Fruit fly (Drosophila melanogaster) whole organism, embryonic: ENCODE measurements around the gene Torsin.

Experiments used
- Atf3 ChIP-seq: fragments of 200-800 bp; sonication (Bioruptor generic); optimal IDR thresholded peaks from 3 replicates; lab custom pipeline; 2016; ENCODE audit warnings: missing biosample characterization, missing genetic modification characterization
- Awh ChIP-seq: fragments of 200-800 bp; sonication (Bioruptor generic); IDR thresholded peaks from 2 replicates; pipeline ENCODE4, ENCODE4 v1.3.6; 2022; ENCODE audit warnings: missing biosample characterization, missing genetic modification characterization
- Bdp1 ChIP-seq: fragments of 200-800 bp; sonication (Bioruptor generic); optimal IDR thresholded peaks from 3 replicates; lab custom pipeline; 2016; ENCODE audit warnings: missing biosample characterization, missing genetic modification characterization
- CG10274 ChIP-seq: fragments of 200-800 bp; sonication (Bioruptor generic); optimal IDR thresholded peaks from 3 replicates; lab custom pipeline; 2017; ENCODE audit warnings: missing biosample characterization, mild to moderate bottlenecking, missing genetic modification characterization
- CG10366 ChIP-seq: fragments of 200-800 bp; sonication (Bioruptor generic); IDR thresholded peaks from 2 replicates; pipeline ENCODE4 v1.3.6; 2022; ENCODE audit warnings: missing biosample characterization, missing genetic modification characterization
- CG10654 ChIP-seq: fragments of 200-800 bp; sonication (Bioruptor generic); optimal IDR thresholded peaks from 2 replicates; lab custom pipeline; 2016; ENCODE audit warnings: missing biosample characterization, missing genetic modification characterization
- CG11504 ChIP-seq: fragments of 200-800 bp; sonication (Bioruptor generic); optimal IDR thresholded peaks from 3 replicates; lab custom pipeline; 2019; ENCODE audit warnings: missing biosample characterization, mild to moderate bottlenecking, missing genetic modification characterization, moderate library complexity
- CG11723 ChIP-seq: fragments of 200-800 bp; sonication (Bioruptor generic); optimal IDR thresholded peaks from 2 replicates; lab custom pipeline; 2017; ENCODE audit warnings: missing biosample characterization, mild to moderate bottlenecking, missing genetic modification characterization
- CG12299 ChIP-seq: fragments of 200-800 bp; sonication (Bioruptor generic); optimal IDR thresholded peaks from 2 replicates; lab custom pipeline; 2018; ENCODE audit warnings: missing biosample characterization, mild to moderate bottlenecking, missing genetic modification characterization
- CG12942 ChIP-seq: fragments of 200-800 bp; sonication (Bioruptor generic); optimal IDR thresholded peaks from 3 replicates; lab custom pipeline; 2016; ENCODE audit warnings: missing biosample characterization, missing genetic modification characterization
- CG14860 ChIP-seq: fragments of 200-800 bp; sonication (Bioruptor generic); IDR thresholded peaks from 3 replicates; pipeline ENCODE4 v1.3.6; 2022; ENCODE audit warnings: missing biosample characterization, missing genetic modification characterization; ENCODE audit not compliant: partially characterized antibody
- CG16779 ChIP-seq: fragments of 200-800 bp; sonication (Bioruptor generic); IDR thresholded peaks from 2 replicates; pipeline ENCODE4 v1.3.6; 2022; ENCODE audit warnings: missing biosample characterization, missing genetic modification characterization
- CG17359 ChIP-seq: fragments of 200-800 bp; sonication (Bioruptor generic); optimal IDR thresholded peaks from 3 replicates; lab custom pipeline; 2018; ENCODE audit warnings: missing biosample characterization, mild to moderate bottlenecking, missing genetic modification characterization, moderate library complexity
- CG1792 ChIP-seq: fragments of 200-800 bp; sonication (Bioruptor generic); optimal IDR thresholded peaks from 2 replicates; lab custom pipeline; 2016; ENCODE audit warnings: missing biosample characterization, missing genetic modification characterization
- CG18476 ChIP-seq: fragments of 200-800 bp; sonication (Bioruptor generic); optimal IDR thresholded peaks from 2 replicates; lab custom pipeline; 2016; ENCODE audit warnings: missing biosample characterization, mild to moderate bottlenecking, missing genetic modification characterization
- CG2889 ChIP-seq: fragments of 200-800 bp; sonication (Bioruptor generic); IDR thresholded peaks from 3 replicates; pipeline ENCODE4 v1.3.6; 2022; ENCODE audit warnings: missing biosample characterization, missing genetic modification characterization
- CG34376 ChIP-seq: fragments of 200-800 bp; sonication (Bioruptor generic); optimal IDR thresholded peaks from 2 replicates; lab custom pipeline; 2018; ENCODE audit warnings: missing biosample characterization, mild to moderate bottlenecking, missing genetic modification characterization
- CG4282 ChIP-seq: fragments of 200-800 bp; sonication (Bioruptor generic); optimal IDR thresholded peaks from 2 replicates; lab custom pipeline; 2016; ENCODE audit warnings: missing biosample characterization, missing genetic modification characterization
- CG7839 ChIP-seq: fragments of 200-800 bp; sonication (Bioruptor generic); optimal IDR thresholded peaks from 3 replicates; lab custom pipeline; 2018; ENCODE audit warnings: missing biosample characterization, mild to moderate bottlenecking, missing genetic modification characterization, moderate library complexity
- CG9609 ChIP-seq: fragments of 200-800 bp; sonication (Bioruptor generic); optimal IDR thresholded peaks from 3 replicates; lab custom pipeline; 2016; ENCODE audit warnings: missing biosample characterization, missing genetic modification characterization
- ERR ChIP-seq: fragments of 200-800 bp; sonication (Bioruptor generic); optimal IDR thresholded peaks from 2 replicates; lab custom pipeline; 2016; ENCODE audit warnings: missing biosample characterization, missing genetic modification characterization
- Ets97D ChIP-seq: fragments of 200-800 bp; sonication (Bioruptor generic); optimal IDR thresholded peaks from 3 replicates; lab custom pipeline; 2016; ENCODE audit warnings: missing biosample characterization, missing genetic modification characterization
- Hand ChIP-seq: fragments of 200-800 bp; sonication (Bioruptor generic); optimal IDR thresholded peaks from 2 replicates; lab custom pipeline; 2017; ENCODE audit warnings: mild to moderate bottlenecking, missing biosample characterization, missing genetic modification reagents, missing genetic modification characterization
- Hey ChIP-seq: fragments of 200-800 bp; sonication (Bioruptor generic); optimal IDR thresholded peaks from 3 replicates; lab custom pipeline; 2018; ENCODE audit warnings: missing biosample characterization, mild to moderate bottlenecking, missing genetic modification characterization
- HmgD ChIP-seq: fragments of 200-800 bp; sonication (Bioruptor generic); optimal IDR thresholded peaks from 3 replicates; lab custom pipeline; 2016; ENCODE audit warnings: missing biosample characterization, missing genetic modification characterization
- MESR4 ChIP-seq: fragments of 200-800 bp; sonication (Bioruptor generic); optimal IDR thresholded peaks from 2 replicates; lab custom pipeline; 2018; ENCODE audit warnings: missing biosample characterization, mild to moderate bottlenecking, missing genetic modification characterization, moderate library complexity
- Poxn ChIP-seq: fragments of 200-800 bp; sonication (Bioruptor generic); IDR thresholded peaks from 2 replicates; pipeline ENCODE4 v1.3.6; 2022; ENCODE audit warnings: missing biosample characterization, missing genetic modification characterization
- Sry-β ChIP-seq: fragments of 200-800 bp; sonication (Bioruptor generic); optimal IDR thresholded peaks from 2 replicates; lab custom pipeline; 2018; ENCODE audit warnings: missing biosample characterization, mild to moderate bottlenecking, missing genetic modification characterization, moderate library complexity
- Vsx1 ChIP-seq: fragments of 200-800 bp; sonication (Bioruptor generic); optimal IDR thresholded peaks from 2 replicates; lab custom pipeline; 2017; ENCODE audit warnings: missing biosample characterization, mild to moderate bottlenecking, missing genetic modification characterization, missing genetic modification reagents
- ato ChIP-seq: fragments of 200-800 bp; sonication (Bioruptor generic); IDR thresholded peaks from 2 replicates; pipeline ENCODE4 v1.3.6; 2022; ENCODE audit warnings: missing biosample characterization, missing genetic modification characterization; ENCODE audit not compliant: partially characterized antibody
- ci ChIP-seq: fragments of 200-800 bp; sonication (Bioruptor generic); IDR thresholded peaks from 3 replicates; pipeline ENCODE4 v1.3.6; 2022; ENCODE audit warnings: missing biosample characterization, missing genetic modification characterization
- disco-r ChIP-seq: fragments of 200-800 bp; sonication (Bioruptor generic); optimal IDR thresholded peaks from 2 replicates; lab custom pipeline; 2016; ENCODE audit warnings: missing biosample characterization, missing genetic modification characterization
- dm ChIP-seq: fragments of 200-800 bp; sonication (Bioruptor generic); optimal IDR thresholded peaks from 3 replicates; lab custom pipeline; 2016; ENCODE audit warnings: missing biosample characterization, missing genetic modification characterization
- dysf ChIP-seq: fragments of 200-800 bp; sonication (Bioruptor generic); IDR thresholded peaks from 3 replicates; pipeline ENCODE4 v1.3.6; 2022; ENCODE audit warnings: missing biosample characterization, missing genetic modification characterization
- exex ChIP-seq: fragments of 200-800 bp; sonication (Bioruptor generic); optimal IDR thresholded peaks from 4 replicates; lab custom pipeline; 2018; ENCODE audit warnings: missing biosample characterization, mild to moderate bottlenecking, missing genetic modification characterization, moderate library complexity
- fru ChIP-seq: fragments of >200 bp; optimal IDR thresholded peaks from 2 replicates; lab custom pipeline; 2017
- grn ChIP-seq: fragments of 200-800 bp; sonication (Bioruptor generic); optimal IDR thresholded peaks from 3 replicates; lab custom pipeline; 2017; ENCODE audit warnings: missing biosample characterization, missing genetic modification characterization
- gsb-n ChIP-seq: fragments of 200-800 bp; sonication (Bioruptor generic); optimal IDR thresholded peaks from 3 replicates; lab custom pipeline; 2018; ENCODE audit warnings: missing biosample characterization, mild to moderate bottlenecking, missing genetic modification characterization
- h ChIP-seq: fragments of >200 bp; optimal IDR thresholded peaks from 2 replicates; lab custom pipeline; 2017
- jing ChIP-seq: fragments of 200-800 bp; sonication (Bioruptor generic); optimal IDR thresholded peaks from 2 replicates; lab custom pipeline; 2018; ENCODE audit warnings: missing biosample characterization, mild to moderate bottlenecking, missing genetic modification characterization
- knrl ChIP-seq: fragments of 200-800 bp; sonication (Bioruptor generic); IDR thresholded peaks from 3 replicates; pipeline ENCODE4 v1.3.6; 2022; ENCODE audit warnings: missing biosample characterization, missing genetic modification characterization; ENCODE audit not compliant: partially characterized antibody
- mld ChIP-seq: fragments of 200-800 bp; sonication (Bioruptor generic); IDR thresholded peaks from 3 replicates; pipeline ENCODE4 v1.3.6; 2022; ENCODE audit warnings: missing biosample characterization, missing genetic modification characterization; ENCODE audit not compliant: partially characterized antibody
- ro ChIP-seq: fragments of 200-800 bp; sonication (Bioruptor generic); IDR thresholded peaks from 2 replicates; pipeline ENCODE4 v1.3.6; 2022; ENCODE audit warnings: missing biosample characterization, missing genetic modification characterization
- sd ChIP-seq: fragments of 200-800 bp; sonication (Bioruptor generic); optimal IDR thresholded peaks from 3 replicates; lab custom pipeline; 2018; ENCODE audit warnings: missing biosample characterization, mild to moderate bottlenecking, missing genetic modification characterization, moderate library complexity
- slp2 ChIP-seq: fragments of 200-800 bp; sonication (Bioruptor generic); optimal IDR thresholded peaks from 2 replicates; lab custom pipeline; 2016; ENCODE audit warnings: missing biosample characterization, missing genetic modification characterization
- sug ChIP-seq: fragments of 200-800 bp; optimal IDR thresholded peaks from 2 replicates; lab custom pipeline; 2019; ENCODE audit warnings: missing biosample characterization, mild to moderate bottlenecking, missing genetic modification characterization, moderate library complexity
- tna ChIP-seq: fragments of 200-800 bp; sonication (Bioruptor generic); IDR thresholded peaks from 2 replicates; pipeline ENCODE4 v1.3.6; 2022; ENCODE audit warnings: missing biosample characterization, missing genetic modification characterization; ENCODE audit not compliant: partially characterized antibody
- unc-4 ChIP-seq: fragments of 200-800 bp; sonication (Bioruptor generic); IDR thresholded peaks from 2 replicates; pipeline ENCODE4 v1.3.6; 2022; ENCODE audit warnings: missing biosample characterization, missing genetic modification characterization; ENCODE audit not compliant: partially characterized antibody
- unpg ChIP-seq: fragments of 200-800 bp; sonication (Bioruptor generic); optimal IDR thresholded peaks from 3 replicates; lab custom pipeline; 2018; ENCODE audit warnings: missing biosample characterization, mild to moderate bottlenecking, missing genetic modification characterization, moderate library complexity
- wek ChIP-seq: fragments of 200-800 bp; sonication (Bioruptor generic); optimal IDR thresholded peaks from 3 replicates; lab custom pipeline; 2018; ENCODE audit warnings: missing biosample characterization, mild to moderate bottlenecking, missing genetic modification characterization, moderate library complexity

The Torsin gene

dm6 chrX:4666650-4667360 lies 17.0 kb upstream of the Torsin start, which contains the start of gene CG3009 (continued):
- peak; percentile 97 for TF ChIP-seq CG10366 (GFP tag; lab: Robert Waterston, UW)
- peak; percentile 96 for TF ChIP-seq slp2 (GFP tag; lab: Kevin White, UChicago)
- no peak for TF ChIP-seq CG14860 (GFP tag; lab: Robert Waterston, UW)
- TF ChIP-seq ato (GFP tag; lab: Robert Waterston, UW), result no peak
- TF ChIP-seq CG10274 (GFP tag; lab: Kevin White, UChicago), result peak; percentile 93
- TF ChIP-seq ro, result peak; percentile 87
- peak; percentile 96 for TF ChIP-seq CG4282
- peak; percentile 98 for TF ChIP-seq CG7839 (tag; lab: Kevin White, UChicago)
- peak; percentile 92 for TF ChIP-seq Vsx1
- TF ChIP-seq jing, result peak; percentile 96
- TF ChIP-seq ci, result peak; percentile 98
- TF ChIP-seq CG17359 (tag; lab: Kevin White, UChicago), result peak; percentile 97
- no peak for TF ChIP-seq mld (GFP tag; lab: Robert Waterston, UW)
- peak; percentile 92 for TF ChIP-seq dm (GFP tag; lab: Kevin White, UChicago)
- peak; percentile 97 for TF ChIP-seq unpg (GFP tag; lab: Kevin White, UChicago)
- peak; percentile 93 for TF ChIP-seq Ets97D (GFP tag; lab: Kevin White, UChicago)
- peak; percentile 96 for TF ChIP-seq CG12299 (tag; lab: Kevin White, UChicago)
- peak; percentile 89 for TF ChIP-seq gsb-n
- TF ChIP-seq tna, result no peak
- peak; percentile 91 for TF ChIP-seq Hey (tag; lab: Kevin White, UChicago)
- TF ChIP-seq CG11723, result peak; percentile 96
- peak; percentile 96 for TF ChIP-seq CG1792 (GFP tag; lab: Kevin White, UChicago)
- TF ChIP-seq CG11504 (tag; lab: Kevin White, UChicago), result peak; percentile 96
- peak; percentile 86 for TF ChIP-seq exex
- TF ChIP-seq sd (tag; lab: Kevin White, UChicago), result peak; percentile 90
- peak; percentile 98 for TF ChIP-seq CG9609 (GFP tag; lab: Kevin White, UChicago)
- TF ChIP-seq MESR4, result peak; percentile 69
- TF ChIP-seq Awh (GFP tag; lab: Robert Waterston, UW), result peak; percentile 97
- TF ChIP-seq knrl (GFP tag; lab: Robert Waterston, UW), result peak; percentile 51; the same call in 1 of the 3 replicates
- TF ChIP-seq Hand (GFP tag; lab: Kevin White, UChicago), result peak; percentile 97
- TF ChIP-seq grn, result peak; percentile 79
- TF ChIP-seq unc-4 (GFP tag; lab: Robert Waterston, UW), result no peak
- peak; percentile 92 for TF ChIP-seq Bdp1
- TF ChIP-seq h (lab: Kevin White, UChicago), result no peak
- peak; percentile 90 for TF ChIP-seq wek
- peak; percentile 95 for TF ChIP-seq Poxn (GFP tag; lab: Robert Waterston, UW)
- TF ChIP-seq dysf (GFP tag; lab: Robert Waterston, UW), result peak; percentile 99
- TF ChIP-seq CG12942 (GFP tag; lab: Kevin White, UChicago), result peak; percentile 96
- TF ChIP-seq sug, result peak; percentile 97
- TF ChIP-seq CG34376 (GFP tag; lab: Kevin White, UChicago), result peak; percentile 99
- TF ChIP-seq Atf3 (GFP tag; lab: Kevin White, UChicago), result peak; percentile 96
- TF ChIP-seq fru (lab: Kevin White, UChicago), result no peak
- peak; percentile 98 for TF ChIP-seq HmgD
- peak; percentile 97 for TF ChIP-seq disco-r
- TF ChIP-seq CG10654 (GFP tag; lab: Kevin White, UChicago), result peak; percentile 96
- peak; percentile 93 for TF ChIP-seq CG18476 (GFP tag; lab: Kevin White, UChicago)
- peak; percentile 28 for TF ChIP-seq Sry-β (GFP tag; lab: Kevin White, UChicago)
- TF ChIP-seq ERR, result peak; percentile 97
- peak; percentile 95 for TF ChIP-seq CG16779
- peak; percentile 95 for TF ChIP-seq CG2889 (GFP tag; lab: Robert Waterston, UW)
